Fruit fly (Drosophila melanogaster) whole organism, pupa: ENCODE data around the gene Rga.

Experiments
- CG10348 ChIP-seq: fragments of 200-800 bp; sonication (Bioruptor generic); IDR thresholded peaks from 2 replicates; pipeline ENCODE4 v1.3.6; 2022; ENCODE audit warnings: missing biosample characterization, missing genetic modification characterization
- CG12605 ChIP-seq: fragments of 200-800 bp; sonication (Bioruptor generic); IDR thresholded peaks from 2 replicates; pipeline ENCODE4 v1.3.6; 2022; ENCODE audit warnings: missing biosample characterization, missing genetic modification characterization
- CG13204 ChIP-seq: fragments of 200-800 bp; sonication (Bioruptor generic); optimal IDR thresholded peaks from 2 replicates; lab custom pipeline; 2018; ENCODE audit warnings: missing biosample characterization, mild to moderate bottlenecking, missing genetic modification characterization, moderate library complexity
- CG14655 ChIP-seq: fragments of 200-800 bp; sonication (Bioruptor generic); optimal IDR thresholded peaks from 3 replicates; lab custom pipeline; 2017; ENCODE audit warnings: mild to moderate bottlenecking, missing biosample characterization, missing genetic modification reagents, missing genetic modification characterization
- CG15710 ChIP-seq: fragments of 200-800 bp; sonication (Bioruptor generic); optimal IDR thresholded peaks from 2 replicates; lab custom pipeline; 2018; ENCODE audit warnings: missing biosample characterization, mild to moderate bottlenecking, missing genetic modification characterization, moderate library complexity
- CG17806 ChIP-seq: fragments of 200-800 bp; sonication (Bioruptor generic); optimal IDR thresholded peaks from 2 replicates; lab custom pipeline; 2018; ENCODE audit warnings: missing biosample characterization, mild to moderate bottlenecking, missing genetic modification characterization, moderate library complexity
- CG32121 ChIP-seq: fragments of 200-800 bp; sonication (Bioruptor generic); IDR thresholded peaks from 2 replicates; pipeline ENCODE4 v1.3.6; 2022; ENCODE audit warnings: missing biosample characterization, missing genetic modification characterization
- CG34367 ChIP-seq: fragments of 200-800 bp; sonication (Bioruptor generic); optimal IDR thresholded peaks from 2 replicates; lab custom pipeline; 2018; ENCODE audit warnings: missing biosample characterization, mild to moderate bottlenecking, missing genetic modification characterization
- CG4496 ChIP-seq: fragments of 200-800 bp; sonication (Bioruptor generic); IDR thresholded peaks from 3 replicates; pipeline ENCODE4 v1.3.6; 2022; ENCODE audit warnings: missing biosample characterization, missing genetic modification characterization
- CG8159 ChIP-seq: fragments of 200-800 bp; sonication (Bioruptor generic); optimal IDR thresholded peaks from 3 replicates; lab custom pipeline; 2018; ENCODE audit warnings: missing biosample characterization, mild to moderate bottlenecking, missing genetic modification characterization, moderate library complexity
- CG8301 ChIP-seq: fragments of 200-800 bp; sonication (Bioruptor generic); optimal IDR thresholded peaks from 2 replicates; lab custom pipeline; 2018; ENCODE audit warnings: missing biosample characterization, mild to moderate bottlenecking, missing genetic modification characterization
- CG9948 ChIP-seq: fragments of 200-800 bp; sonication (Bioruptor generic); optimal IDR thresholded peaks from 2 replicates; lab custom pipeline; 2018; ENCODE audit warnings: missing biosample characterization, mild to moderate bottlenecking, missing genetic modification characterization, moderate library complexity
- D1 ChIP-seq: fragments of 200-800 bp; sonication (Bioruptor generic); optimal IDR thresholded peaks from 2 replicates; lab custom pipeline; 2018; ENCODE audit warnings: missing biosample characterization, mild to moderate bottlenecking, missing genetic modification characterization, moderate library complexity
- EcR ChIP-seq: fragments of 200-800 bp; sonication (Bioruptor generic); optimal IDR thresholded peaks from 3 replicates; lab custom pipeline; 2019; ENCODE audit warnings: missing biosample characterization, missing genetic modification characterization, mild to moderate bottlenecking, moderate library complexity, missing genetic modification reagents
- Ets98B ChIP-seq: fragments of 200-800 bp; sonication (Bioruptor generic); IDR thresholded peaks from 2 replicates; pipeline ENCODE4 v1.3.6; 2022; ENCODE audit warnings: missing biosample characterization, missing genetic modification characterization
- Pif1A ChIP-seq: fragments of 200-800 bp; sonication (Bioruptor generic); optimal IDR thresholded peaks from 3 replicates; lab custom pipeline; 2016; ENCODE audit warnings: missing biosample characterization, missing genetic modification characterization
- Pif1B ChIP-seq: fragments of 200-800 bp; sonication (Bioruptor generic); optimal IDR thresholded peaks from 3 replicates; lab custom pipeline; 2016; ENCODE audit warnings: missing biosample characterization, missing genetic modification characterization
- Snoo ChIP-seq: fragments of 200-800 bp; sonication (Bioruptor generic); optimal IDR thresholded peaks from 3 replicates; lab custom pipeline; 2017; ENCODE audit warnings: missing biosample characterization, mild to moderate bottlenecking, missing genetic modification characterization, inconsistent platforms
- fd96Ca ChIP-seq: fragments of 200-800 bp; sonication (Bioruptor generic); IDR thresholded peaks from 3 replicates; pipeline ENCODE4 v1.3.6; 2022; ENCODE audit warnings: missing biosample characterization, missing genetic modification characterization
- gl ChIP-seq: fragments of 200-800 bp; sonication (Bioruptor generic); optimal IDR thresholded peaks from 2 replicates; lab custom pipeline; 2018; ENCODE audit warnings: missing biosample characterization, mild to moderate bottlenecking, missing genetic modification characterization
- rn ChIP-seq: fragments of 200-800 bp; sonication (Bioruptor generic); IDR thresholded peaks from 2 replicates; pipeline ENCODE4 v1.3.6; 2022; ENCODE audit warnings: missing biosample characterization, missing genetic modification characterization

The Rga gene

dm6 chr3R:5624115-5624878 is 11.4 kb upstream of the Rga start, which contains the start of the genes Dph4, Spec2 and RpL13A:
Gene Dph4 (minus strand): TSS chr3R:5624125.
Gene Spec2 (minus strand): TSS chr3R:5624125.
Gene RpL13A (plus strand): TSS chr3R:5624474.
- TF ChIP-seq Pif1B (GFP tag; lab: Kevin White, UChicago) (no peak), fd96Ca (GFP tag; lab: Robert Waterston, UW) (no peak), D1 (tag; lab: Kevin White, UChicago) (no peak), gl (peak; percentile 72), Snoo (peak; percentile 94), CG8301 (tag; lab: Kevin White, UChicago) (peak; percentile 42), CG13204 (GFP tag; lab: Kevin White, UChicago) (no peak), CG4496 (GFP tag; lab: Robert Waterston, UW) (no peak), CG10348 (GFP tag; lab: Robert Waterston, UW) (no peak), CG9948 (peak; percentile 22), CG34367 (peak; percentile 83), CG17806 (peak; percentile 34), CG15710 (tag; lab: Kevin White, UChicago) (peak; percentile 63)
- TF ChIP-seq, all 21 proteins: peak for 7

- no peak for TF ChIP-seq CG8301 (tag; lab: Kevin White, UChicago)
- no peak for TF ChIP-seq fd96Ca (GFP tag; lab: Robert Waterston, UW)
- TF ChIP-seq CG15710 (tag; lab: Kevin White, UChicago): no peak
- peak; percentile 21 for TF ChIP-seq Pif1A (GFP tag; lab: Kevin White, UChicago)
- TF ChIP-seq CG8159 (tag; lab: Kevin White, UChicago): no peak
- TF ChIP-seq EcR: peak; percentile 25
- peak; percentile 27 for TF ChIP-seq gl
- TF ChIP-seq CG14655: no peak
- peak; percentile 38 for TF ChIP-seq Pif1B (GFP tag; lab: Kevin White, UChicago)
- TF ChIP-seq, all 21 proteins: peak for 4
Observed at dm6 chr3R:5622985-5623630, 10.2 kb upstream of the Rga start.

- TF ChIP-seq EcR (no peak), Snoo (no peak), gl (no peak), CG34367 (no peak), CG9948 (no peak), CG8159 (tag; lab: Kevin White, UChicago) (no peak), CG17806 (no peak), Pif1B (GFP tag; lab: Kevin White, UChicago) (no peak), fd96Ca (GFP tag; lab: Robert Waterston, UW) (no peak), CG14655 (no peak), CG15710 (tag; lab: Kevin White, UChicago) (no peak), CG32121 (GFP tag; lab: Robert Waterston, UW) (no peak), Ets98B (GFP tag; lab: Robert Waterston, UW) (no peak), CG8301 (tag; lab: Kevin White, UChicago) (no peak), CG10348 (GFP tag; lab: Robert Waterston, UW) (no peak), D1 (tag; lab: Kevin White, UChicago) (no peak), rn (GFP tag; lab: Robert Waterston, UW) (no peak)
Observed at dm6 chr3R:5622406-5622752, 9.5 kb upstream of the Rga start.

dm6 chr3R:5621714-5622405 is 8.9 kb upstream of the Rga start:
- TF ChIP-seq CG13204 (GFP tag; lab: Kevin White, UChicago) (peak; percentile 77), Pif1A (GFP tag; lab: Kevin White, UChicago) (peak; percentile 4), CG17806 (no peak), D1 (tag; lab: Kevin White, UChicago) (no peak), gl (peak; percentile 82), CG34367 (peak; percentile 18), CG4496 (GFP tag; lab: Robert Waterston, UW) (peak; percentile 42; the same call in 1 of the 3 replicates), CG12605 (GFP tag; lab: Robert Waterston, UW) (peak; percentile 50), EcR (peak; percentile 94), CG32121 (GFP tag; lab: Robert Waterston, UW) (no peak), CG8301 (tag; lab: Kevin White, UChicago) (peak; percentile 4), CG15710 (tag; lab: Kevin White, UChicago) (no peak), CG14655 (peak; percentile 14), Snoo (no peak), CG8159 (tag; lab: Kevin White, UChicago) (peak; percentile 27), fd96Ca (GFP tag; lab: Robert Waterston, UW) (0 out of 3 replicates have a peak, but pooled peaks have one; percentile 45), CG10348 (GFP tag; lab: Robert Waterston, UW) (no peak), CG9948 (no peak), rn (GFP tag; lab: Robert Waterston, UW) (no peak), Pif1B (GFP tag; lab: Kevin White, UChicago) (no peak)
- TF ChIP-seq, all 21 proteins: peak for 11

dm6 chr3R:5620387-5620956 is 7.6 kb upstream of the Rga start:
- TF ChIP-seq CG8159 (tag; lab: Kevin White, UChicago): peak; percentile 70
- no peak for TF ChIP-seq D1 (tag; lab: Kevin White, UChicago)
- peak; percentile 30 for TF ChIP-seq CG34367
- TF ChIP-seq Pif1B (GFP tag; lab: Kevin White, UChicago): peak; percentile 34
- TF ChIP-seq rn (GFP tag; lab: Robert Waterston, UW): peak; percentile 51
- TF ChIP-seq CG4496 (GFP tag; lab: Robert Waterston, UW): 0 out of 3 replicates have a peak, but pooled peaks have one; percentile 45
- no peak; the same call in 1 of the 2 replicates for TF ChIP-seq Ets98B (GFP tag; lab: Robert Waterston, UW)
- TF ChIP-seq CG17806: peak; percentile 45
- peak; percentile 14 for TF ChIP-seq gl
- peak; percentile 79 for TF ChIP-seq CG14655
- TF ChIP-seq CG32121 (GFP tag; lab: Robert Waterston, UW): peak; percentile 33; the same call in 1 of the 2 replicates
- TF ChIP-seq CG8301 (tag; lab: Kevin White, UChicago): peak; percentile 58
- TF ChIP-seq fd96Ca (GFP tag; lab: Robert Waterston, UW): peak; percentile 64; the same call in 1 of the 3 replicates
- no peak for TF ChIP-seq CG10348 (GFP tag; lab: Robert Waterston, UW)
- no peak for TF ChIP-seq CG13204 (GFP tag; lab: Kevin White, UChicago)
- peak; percentile 41 for TF ChIP-seq CG9948
- peak; percentile 60 for TF ChIP-seq Snoo
- TF ChIP-seq CG12605 (GFP tag; lab: Robert Waterston, UW): peak; percentile 30
- no peak for TF ChIP-seq EcR
- peak; percentile 60 for TF ChIP-seq CG15710 (tag; lab: Kevin White, UChicago)
- TF ChIP-seq Pif1A (GFP tag; lab: Kevin White, UChicago): peak; percentile 61
